Worm (Caenorhabditis elegans) whole organism, late embryonic: ENCODE data around the gene R02D5.7.

Experiments
- ama-1 ChIP-seq: fragments of 150-350 bp; optimal IDR thresholded peaks from 2 replicates; lab custom pipeline; 2014
- ceh-31 ChIP-seq: sonication (generic microtip); optimal IDR thresholded peaks from 2 replicates; lab custom pipeline; 2016; ENCODE audit warnings: missing genetic modification characterization, missing compliant biosample characterization
- lim-6 ChIP-seq: sonication (generic microtip); optimal IDR thresholded peaks from 2 replicates; lab custom pipeline; 2016; ENCODE audit warnings: missing genetic modification characterization, missing compliant biosample characterization
- lin-11 ChIP-seq: fragments of 200-800 bp; sonication (Bioruptor generic); optimal IDR thresholded peaks from 2 replicates; lab custom pipeline; 2018; ENCODE audit warnings: mild to moderate bottlenecking, missing genetic modification characterization, missing compliant biosample characterization
- npax-4 ChIP-seq: sonication (generic microtip); optimal IDR thresholded peaks from 2 replicates; lab custom pipeline; 2016; ENCODE audit warnings: missing genetic modification characterization, missing compliant biosample characterization
- pag-3 ChIP-seq: sonication (generic microtip); optimal IDR thresholded peaks from 2 replicates; lab custom pipeline; 2016; ENCODE audit warnings: missing compliant biosample characterization, missing genetic modification characterization, borderline replicate concordance
- ref-2 ChIP-seq: sonication (generic microtip); optimal IDR thresholded peaks from 2 replicates; lab custom pipeline; 2016; ENCODE audit warnings: missing genetic modification characterization, missing compliant biosample characterization
- unc-55 ChIP-seq: sonication (generic microtip); optimal IDR thresholded peaks from 2 replicates; lab custom pipeline; 2017; ENCODE audit warnings: missing biosample characterization, missing genetic modification reagents, missing genetic modification characterization
- ztf-16 ChIP-seq: sonication (generic microtip); optimal IDR thresholded peaks from 2 replicates; lab custom pipeline; 2017; ENCODE audit warnings: missing genetic modification characterization, missing compliant biosample characterization

- TF ChIP-seq ama-1: no peak
- TF ChIP-seq pag-3 (tag; lab: Kevin White, UChicago): no peak
- no peak for TF ChIP-seq ztf-16 (tag; lab: Kevin White, UChicago)
- TF ChIP-seq unc-55: no peak
- no peak for TF ChIP-seq lin-11 (tag; lab: Kevin White, UChicago)
- TF ChIP-seq ceh-31 (tag; lab: Kevin White, UChicago): no peak
- no peak for TF ChIP-seq ref-2 (tag; lab: Kevin White, UChicago)
- no peak for TF ChIP-seq lim-6
- TF ChIP-seq npax-4: no peak
Measured at ce11 chrV:14480533-14480932, 768 bp downstream of the R02D5.7 start.
